Worm (Caenorhabditis elegans) whole organism, midembryonic: Measurements from ENCODE around the gene srh-32.

ENCODE experiments used
- flt-1 ChIP-seq: fragments of 200-800 bp; sonication (Bioruptor generic); IDR thresholded peaks from 2 replicates; pipeline ENCODE4 v1.3.6; 2022; ENCODE audit warnings: missing genetic modification characterization, missing compliant biosample characterization
- klf-2 ChIP-seq: fragments of 200-800 bp; sonication (Bioruptor generic); conservative IDR thresholded peaks from 2 replicates; pipeline ENCODE4 v1.3.6; 2022; ENCODE audit warnings: missing genetic modification reagents, missing genetic modification characterization, missing compliant biosample characterization
- med-1 ChIP-seq: sonication (generic microtip); optimal IDR thresholded peaks from 2 replicates; lab custom pipeline; 2017; ENCODE audit warnings: missing genetic modification characterization, mild to moderate bottlenecking, missing compliant biosample characterization, antibody characterized with exemption, missing genetic modification reagents; ENCODE audit not compliant: insufficient read depth
- ref-1 ChIP-seq: fragments of 200-800 bp; sonication (Bioruptor generic); conservative IDR thresholded peaks from 2 replicates; pipeline ENCODE4 v1.3.6; 2022; ENCODE audit warnings: missing genetic modification reagents, missing genetic modification characterization, missing compliant biosample characterization
- tab-1 ChIP-seq: fragments of 200-800 bp; sonication (Bioruptor generic); IDR thresholded peaks from 2 replicates; pipeline ENCODE4 v1.3.6; 2022; ENCODE audit warnings: missing genetic modification characterization, missing compliant biosample characterization
- ztf-23 ChIP-seq: fragments of 200-800 bp; sonication (Bioruptor generic); IDR thresholded peaks from 2 replicates; pipeline ENCODE4 v1.3.6; 2022; ENCODE audit warnings: missing genetic modification reagents, missing genetic modification characterization, missing compliant biosample characterization
- ztf-29 ChIP-seq: fragments of 200-800 bp; sonication (Bioruptor generic); IDR thresholded peaks from 2 replicates; pipeline ENCODE4 v1.3.6; 2022; ENCODE audit warnings: missing genetic modification reagents, missing genetic modification characterization, missing compliant biosample characterization

- TF ChIP-seq ref-1 (GFP tag; lab: Robert Waterston, UW) (no peak), klf-2 (GFP tag; lab: Robert Waterston, UW) (no peak), ztf-23 (GFP tag; lab: Robert Waterston, UW) (no peak), flt-1 (GFP tag; lab: Robert Waterston, UW) (no peak), ztf-29 (GFP tag; lab: Robert Waterston, UW) (no peak), tab-1 (GFP tag; lab: Robert Waterston, UW) (no peak), med-1 (GFP tag; lab: Kevin White, UChicago) (no peak)
These were observed 32.5 kb upstream of the srh-32 start, which contains the start of gene str-89 for ce11 chrV:17668531-17668930.
